Worm (Caenorhabditis elegans): ENCODE results near the gene nep-15.

- TF ChIP-seq unc-130 (tag; optimal IDR thresholded peaks at IDR 0.05): no peak
- no peak for TF ChIP-seq unc-62 (GFP tag; optimal IDR thresholded peaks at IDR 0.05)
- TF ChIP-seq unc-30 (tag; optimal IDR thresholded peaks at IDR 0.05): no peak
- no peak for TF ChIP-seq nhr-76 (tag; optimal IDR thresholded peaks at IDR 0.05)
- no peak for TF ChIP-seq aly-2 (tag; optimal IDR thresholded peaks at IDR 0.05)
- no peak for TF ChIP-seq fos-1 (tag; optimal IDR thresholded peaks at IDR 0.05)
- TF ChIP-seq hlh-4 (tag; optimal IDR thresholded peaks at IDR 0.05): no peak
- no peak for TF ChIP-seq ceh-63 (GFP tag; optimal IDR thresholded peaks at IDR 0.05)
- no peak for TF ChIP-seq aha-1 (tag; optimal IDR thresholded peaks at IDR 0.05)
- TF ChIP-seq lsy-2 (tag; optimal IDR thresholded peaks at IDR 0.05): no peak
- TF ChIP-seq snpc-4 (tag; optimal IDR thresholded peaks at IDR 0.05): no peak
- TF ChIP-seq lin-13 (GFP tag; optimal IDR thresholded peaks at IDR 0.05): no peak
These were observed 34.8 kb downstream of the nep-15 start for ce11 chrX:8406815-8407214.
